Worm (Caenorhabditis elegans): ENCODE results near the gene cyn-4.

cyn-4 gene

ce11 chrII:10868670-10869246 is 3.7 kb downstream of the cyn-4 start, which contains the start of the genes gmps-1 and cap-2 (continued):
- TF ChIP-seq lsy-2 (tag; optimal IDR thresholded peaks at IDR 0.05) = peak; percentile 100
- no peak for TF ChIP-seq unc-39 (tag; optimal IDR thresholded peaks at IDR 0.05)
- peak; percentile 34 for TF ChIP-seq zag-1 (tag; optimal IDR thresholded peaks at IDR 0.05)
- TF ChIP-seq daf-16 (GFP tag; optimal IDR thresholded peaks at IDR 0.05) = peak; percentile 42 to 91
- peak; percentile 60 for TF ChIP-seq daf-16 (tag; optimal IDR thresholded peaks at IDR 0.05)

ce11 chrII:10867219-10867618 is 5.2 kb downstream of the cyn-4 start:
- TF ChIP-seq ceh-62 (tag; optimal IDR thresholded peaks at IDR 0.05) = no peak
- peak; percentile 53 for TF ChIP-seq mes-2 (tag; optimal IDR thresholded peaks at IDR 0.05; ENCODE audit: poor library complexity, severe bottlenecking)
- TF ChIP-seq nhr-28 (tag; optimal IDR thresholded peaks at IDR 0.05) = peak; percentile 43
- peak; percentile 65 for TF ChIP-seq hmg-1.1 (GFP tag; IDR thresholded peaks at IDR 0.05)
- TF ChIP-seq lsy-2 (tag; optimal IDR thresholded peaks at IDR 0.05) = peak; percentile 4 to 76
- TF ChIP-seq dmd-6 (GFP tag; IDR thresholded peaks at IDR 0.05) = peak; percentile 51
- TF ChIP-seq hlh-11 (tag; optimal IDR thresholded peaks at IDR 0.05) = peak; percentile 51
- no peak for TF ChIP-seq madf-5 (GFP tag; IDR thresholded peaks at IDR 0.05)
- peak; percentile 82 for TF ChIP-seq dve-1 (tag; optimal IDR thresholded peaks at IDR 0.05; ENCODE audit: insufficient read depth)
- TF ChIP-seq hlh-30 (tag; optimal IDR thresholded peaks at IDR 0.05; ENCODE audit: insufficient read depth) = peak; percentile 6
- no peak for TF ChIP-seq daf-16 (GFP tag; optimal IDR thresholded peaks at IDR 0.05)
- TF ChIP-seq daf-16 (tag; optimal IDR thresholded peaks at IDR 0.05) = peak; percentile 44
- no peak for TF ChIP-seq Y48G9A.11 (GFP tag; IDR thresholded peaks at IDR 0.05)
- TF ChIP-seq mep-1 (tag; optimal IDR thresholded peaks at IDR 0.05) = peak; percentile 29
- peak; percentile 31 for TF ChIP-seq pqm-1 (tag; optimal IDR thresholded peaks at IDR 0.05)
- TF ChIP-seq nhr-77 (tag; optimal IDR thresholded peaks at IDR 0.05) = peak; percentile 19

ce11 chrII:10862749-10863656 is 9.4 kb downstream of the cyn-4 start:
- no peak for TF ChIP-seq Y48G9A.11 (GFP tag; IDR thresholded peaks at IDR 0.05)
- 0 out of 2 replicates have a peak, but pooled peaks have one; percentile 12 for TF ChIP-seq lin-38 (GFP tag; IDR thresholded peaks at IDR 0.05)
- TF ChIP-seq tra-1 (GFP tag; IDR thresholded peaks at IDR 0.05) = no peak
- TF ChIP-seq unc-130 (GFP tag; optimal IDR thresholded peaks at IDR 0.05) = no peak
- no peak for TF ChIP-seq dmd-9 (GFP tag; IDR thresholded peaks at IDR 0.05)
- TF ChIP-seq mes-2 (tag; optimal IDR thresholded peaks at IDR 0.05; ENCODE audit: poor library complexity, severe bottlenecking) = peak; percentile 5
- peak; percentile 49 for TF ChIP-seq dve-1 (tag; optimal IDR thresholded peaks at IDR 0.05; ENCODE audit: insufficient read depth)
- TF ChIP-seq fos-1 (tag; optimal IDR thresholded peaks at IDR 0.05) = no peak
- TF ChIP-seq daf-16 (GFP tag; optimal IDR thresholded peaks at IDR 0.05) = no peak
- no peak for TF ChIP-seq daf-16 (tag; optimal IDR thresholded peaks at IDR 0.05)
- TF ChIP-seq nhr-10 (tag; optimal IDR thresholded peaks at IDR 0.05) = no peak
- no peak for TF ChIP-seq nhr-237 (tag; optimal IDR thresholded peaks at IDR 0.05)
- TF ChIP-seq mdl-1 (tag; optimal IDR thresholded peaks at IDR 0.05) = peak in 1 of 2 experiments; percentile 42
- no peak for TF ChIP-seq ceh-44 (GFP tag; IDR thresholded peaks at IDR 0.05)
- TF ChIP-seq D1046.2 (GFP tag; IDR thresholded peaks at IDR 0.05) = no peak
- no peak for TF ChIP-seq rbr-2 (tag; optimal IDR thresholded peaks at IDR 0.05)
- TF ChIP-seq mep-1 (tag; optimal IDR thresholded peaks at IDR 0.05) = no peak
- no peak for TF ChIP-seq duxl-1 (tag; optimal IDR thresholded peaks at IDR 0.05; ENCODE audit: poor library complexity)
- TF ChIP-seq ceh-62 (tag; optimal IDR thresholded peaks at IDR 0.05) = no peak
- TF ChIP-seq unc-39 (tag; optimal IDR thresholded peaks at IDR 0.05) = no peak
- TF ChIP-seq madf-9 (GFP tag; conservative IDR thresholded peaks at IDR 0.05) = no peak
- TF ChIP-seq set-16 (GFP tag; IDR thresholded peaks at IDR 0.05) = 0 out of 2 replicates have a peak, but pooled peaks have one; percentile 12
- no peak for TF ChIP-seq nhr-102 (tag; optimal IDR thresholded peaks at IDR 0.05)
- peak; percentile 25 for TF ChIP-seq F49E8.2 (tag; optimal IDR thresholded peaks at IDR 0.05; ENCODE audit: borderline replicate concordance)
- peak; percentile 19 for TF ChIP-seq dpl-1 (GFP tag; optimal IDR thresholded peaks at IDR 0.05)
- TF ChIP-seq nhr-48 (tag; optimal IDR thresholded peaks at IDR 0.05) = no peak
- TF ChIP-seq nhr-77 (tag; optimal IDR thresholded peaks at IDR 0.05) = no peak
- TF ChIP-seq ces-1 (GFP tag; optimal IDR thresholded peaks at IDR 0.05) = no peak
- no peak for TF ChIP-seq nhr-11 (tag; optimal IDR thresholded peaks at IDR 0.05)
- no peak for TF ChIP-seq daf-8 (GFP tag; IDR thresholded peaks at IDR 0.05)
- no peak for TF ChIP-seq lin-1 (GFP tag; IDR thresholded peaks at IDR 0.05)
- TF ChIP-seq daf-19 (GFP tag; conservative IDR thresholded peaks at IDR 0.05) = no peak
- no peak for TF ChIP-seq Y75B8A.6 (GFP tag; IDR thresholded peaks at IDR 0.05)
